Fruit fly (Drosophila melanogaster) whole organism, pupa: ENCODE measurements around the gene Obp93a.

Experiments
- CG12605 ChIP-seq: fragments of 200-800 bp; sonication (Bioruptor generic); IDR thresholded peaks from 2 replicates; pipeline ENCODE4 v1.3.6; 2022; ENCODE audit warnings: missing biosample characterization, missing genetic modification characterization
- CG4496 ChIP-seq: fragments of 200-800 bp; sonication (Bioruptor generic); IDR thresholded peaks from 3 replicates; pipeline ENCODE4 v1.3.6; 2022; ENCODE audit warnings: missing biosample characterization, missing genetic modification characterization
- Snoo ChIP-seq: fragments of 200-800 bp; sonication (Bioruptor generic); optimal IDR thresholded peaks from 3 replicates; lab custom pipeline; 2017; ENCODE audit warnings: missing biosample characterization, mild to moderate bottlenecking, missing genetic modification characterization, inconsistent platforms

dm6 chr3R:21124225-21124624, 5.3 kb downstream of the Obp93a start:
- TF ChIP-seq CG12605 (GFP tag; lab: Robert Waterston, UW) (no peak), CG4496 (GFP tag; lab: Robert Waterston, UW) (no peak), Snoo (tag; lab: Kevin White, UChicago) (no peak)
